Worm (Caenorhabditis elegans) whole organism, L2 larva: Measurements from ENCODE around the gene clec-198.

Experiments
- C34F6.9 ChIP-seq: fragments of 150-350 bp; optimal IDR thresholded peaks from 2 replicates; lab custom pipeline; 2014; ENCODE audit warnings: missing biosample characterization, missing genetic modification characterization
- F13H6.1 ChIP-seq: sonication (generic microtip); optimal IDR thresholded peaks from 2 replicates; lab custom pipeline; 2016; ENCODE audit warnings: missing genetic modification characterization, missing compliant biosample characterization
- R02D3.7 ChIP-seq: fragments of 150-350 bp; optimal IDR thresholded peaks from 2 replicates; lab custom pipeline; 2014; ENCODE audit warnings: missing biosample characterization, missing genetic modification characterization
- Y55F3AM.14 ChIP-seq: fragments of 200-800 bp; sonication (Bioruptor generic); optimal IDR thresholded peaks from 2 replicates; lab custom pipeline; 2018; ENCODE audit warnings: mild to moderate bottlenecking, missing genetic modification characterization, missing compliant biosample characterization
- ZK546.5 ChIP-seq: sonication (generic microtip); optimal IDR thresholded peaks from 2 replicates; lab custom pipeline; 2017; ENCODE audit warnings: missing biosample characterization, missing genetic modification characterization
- blmp-1 ChIP-seq: sonication (generic microtip); optimal IDR thresholded peaks from 2 replicates; lab custom pipeline; 2017; ENCODE audit warnings: missing genetic modification characterization, mild to moderate bottlenecking, missing compliant biosample characterization, antibody characterized with exemption, moderate library complexity; ENCODE audit not compliant: insufficient read depth
- ceh-82 ChIP-seq: fragments of 150-350 bp; optimal IDR thresholded peaks from 2 replicates; lab custom pipeline; 2014; ENCODE audit warnings: missing biosample characterization, missing genetic modification characterization
- crh-2 ChIP-seq: sonication (generic microtip); optimal IDR thresholded peaks from 2 replicates; lab custom pipeline; 2017; ENCODE audit warnings: missing biosample characterization, missing genetic modification characterization
- dmd-4 ChIP-seq: sonication (generic microtip); optimal IDR thresholded peaks from 2 replicates; lab custom pipeline; 2017; ENCODE audit warnings: missing biosample characterization, missing genetic modification characterization
- elt-1 ChIP-seq: fragments of 150-350 bp; optimal IDR thresholded peaks from 2 replicates; lab custom pipeline; 2014; ENCODE audit warnings: missing biosample characterization, missing genetic modification characterization
- elt-3 ChIP-seq: sonication (generic microtip); optimal IDR thresholded peaks from 2 replicates; lab custom pipeline; 2017; ENCODE audit warnings: missing biosample characterization, missing genetic modification characterization
- fos-1 ChIP-seq: fragments of 150-350 bp; optimal IDR thresholded peaks from 2 replicates; lab custom pipeline; 2014; ENCODE audit warnings: missing biosample characterization, missing genetic modification characterization
- lin-13 ChIP-seq: fragments of 150-350 bp; optimal IDR thresholded peaks from 2 replicates; lab custom pipeline; 2014; ENCODE audit warnings: missing biosample characterization, missing genetic modification reagents, missing genetic modification characterization
- lin-39 ChIP-seq: fragments of 150-350 bp; optimal IDR thresholded peaks from 2 replicates; lab custom pipeline; 2014; ENCODE audit warnings: missing biosample characterization, missing genetic modification reagents, missing genetic modification characterization
- lsy-2 ChIP-seq, 2 experiments: fragments of 150-350 bp in 1 of 2; sonication (generic microtip) in 1 of 2; optimal IDR thresholded peaks; 2 replicates each; lab custom pipeline; 2014 to 2017; ENCODE audit warnings: missing biosample characterization in 2 of 2, missing genetic modification characterization in 2 of 2
- mab-5 ChIP-seq: fragments of 150-350 bp; optimal IDR thresholded peaks from 2 replicates; lab custom pipeline; 2014; ENCODE audit warnings: missing biosample characterization, missing genetic modification characterization
- nhr-12 ChIP-seq: fragments of 150-350 bp; optimal IDR thresholded peaks from 2 replicates; lab custom pipeline; 2014; ENCODE audit warnings: missing biosample characterization, missing genetic modification characterization
- nhr-129 ChIP-seq: fragments of 150-350 bp; optimal IDR thresholded peaks from 2 replicates; lab custom pipeline; 2014; ENCODE audit warnings: missing biosample characterization, missing genetic modification characterization
- nhr-21 ChIP-seq: fragments of 150-350 bp; optimal IDR thresholded peaks from 2 replicates; lab custom pipeline; 2014; ENCODE audit warnings: missing biosample characterization, missing genetic modification characterization
- nhr-23 ChIP-seq: fragments of 150-350 bp; optimal IDR thresholded peaks from 2 replicates; lab custom pipeline; 2014; ENCODE audit warnings: missing biosample characterization, missing genetic modification reagents, missing genetic modification characterization
- nhr-25 ChIP-seq: fragments of 150-350 bp; sonication (generic microtip); optimal IDR thresholded peaks from 3 replicates; lab custom pipeline; 2014; ENCODE audit warnings: missing biosample characterization, missing genetic modification characterization
- peb-1 ChIP-seq: fragments of 150-350 bp; optimal IDR thresholded peaks from 2 replicates; lab custom pipeline; 2014; ENCODE audit warnings: missing biosample characterization, missing genetic modification characterization
- sma-3 ChIP-seq: sonication (generic microtip); optimal IDR thresholded peaks from 2 replicates; lab custom pipeline; 2016; ENCODE audit warnings: missing genetic modification reagents, missing genetic modification characterization, missing compliant biosample characterization
- sma-9 ChIP-seq, 2 experiments: fragments of 150-350 bp in 1 of 2; sonication (generic microtip) in 1 of 2; optimal IDR thresholded peaks; 2 replicates each; lab custom pipeline; 2014 to 2016; ENCODE audit warnings: missing genetic modification characterization in 2 of 2, mild to moderate bottlenecking in 1 of 2, missing biosample characterization in 1 of 2, missing compliant biosample characterization in 1 of 2, missing genetic modification reagents in 1 of 2, moderate library complexity in 1 of 2
- snpc-4 ChIP-seq: fragments of 150-350 bp; optimal IDR thresholded peaks from 2 replicates; lab custom pipeline; 2014; ENCODE audit warnings: missing biosample characterization, missing genetic modification characterization
- unc-55 ChIP-seq: fragments of 150-350 bp; sonication (generic microtip); optimal IDR thresholded peaks from 3 replicates; lab custom pipeline; 2014; ENCODE audit warnings: missing biosample characterization, missing genetic modification reagents, missing genetic modification characterization
- unc-62 ChIP-seq: fragments of 150-350 bp; optimal IDR thresholded peaks from 2 replicates; lab custom pipeline; 2014; ENCODE audit warnings: missing biosample characterization, missing genetic modification reagents, missing genetic modification characterization
- zag-1 ChIP-seq: fragments of 150-350 bp; optimal IDR thresholded peaks from 2 replicates; lab custom pipeline; 2014; ENCODE audit warnings: missing biosample characterization, missing genetic modification characterization
- ztf-1 ChIP-seq: fragments of 200-800 bp; sonication (Bioruptor generic); conservative IDR thresholded peaks from 2 replicates; pipeline ENCODE4 v1.3.6; 2022; ENCODE audit warnings: missing genetic modification characterization, missing compliant biosample characterization
- ztf-11 ChIP-seq: sonication (generic microtip); optimal IDR thresholded peaks from 2 replicates; lab custom pipeline; 2017; ENCODE audit warnings: missing biosample characterization, missing genetic modification characterization
- ztf-4 ChIP-seq: fragments of 150-350 bp; optimal IDR thresholded peaks from 2 replicates; lab custom pipeline; 2014; ENCODE audit warnings: missing biosample characterization, missing genetic modification characterization

Gene clec-198

DNA sequence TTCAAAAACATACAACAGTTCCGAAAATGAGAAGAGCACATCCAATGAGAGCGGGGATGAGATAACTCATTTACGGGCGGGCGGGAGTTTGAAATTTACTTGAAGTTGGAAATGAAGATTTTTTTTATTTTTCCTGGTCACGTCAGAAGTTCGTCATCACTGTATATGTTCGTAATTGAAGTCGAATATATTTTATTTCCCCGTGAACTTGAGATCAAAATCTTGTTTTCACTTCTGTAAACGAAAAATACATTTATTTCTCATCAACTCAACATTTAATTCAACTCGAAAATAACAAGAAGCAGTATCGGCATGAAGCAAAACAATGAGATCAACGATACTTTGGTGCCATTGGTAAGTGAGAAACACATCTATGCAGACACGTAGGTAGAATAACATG is 30.6 kb upstream of the clec-198 start, which contains the start of gene C49C3.20:
C49C3.20 (minus strand) TSS at position 101 of the 400 bp plus-strand sequence.
- no peak for TF ChIP-seq fos-1
- TF ChIP-seq nhr-23 (tag; lab: Kevin White, UChicago) = no peak
- no peak for TF ChIP-seq zag-1 (tag; lab: Kevin White, UChicago)
- no peak for TF ChIP-seq ceh-82
- no peak for TF ChIP-seq Y55F3AM.14
- no peak for TF ChIP-seq snpc-4 (tag; lab: Kevin White, UChicago)
- TF ChIP-seq sma-9 (GFP tag; optimal IDR thresholded peaks at IDR 0.05; lab: Kevin White, UChicago) = no peak
- TF ChIP-seq sma-9 (tag; optimal IDR thresholded peaks at IDR 0.05; lab: Kevin White, UChicago) = no peak
- no peak for TF ChIP-seq lin-39 (tag; lab: Kevin White, UChicago)
- TF ChIP-seq peb-1 = no peak
- no peak for TF ChIP-seq R02D3.7
- no peak for TF ChIP-seq ztf-1 (GFP tag; lab: Robert Waterston, UW)

DNA sequence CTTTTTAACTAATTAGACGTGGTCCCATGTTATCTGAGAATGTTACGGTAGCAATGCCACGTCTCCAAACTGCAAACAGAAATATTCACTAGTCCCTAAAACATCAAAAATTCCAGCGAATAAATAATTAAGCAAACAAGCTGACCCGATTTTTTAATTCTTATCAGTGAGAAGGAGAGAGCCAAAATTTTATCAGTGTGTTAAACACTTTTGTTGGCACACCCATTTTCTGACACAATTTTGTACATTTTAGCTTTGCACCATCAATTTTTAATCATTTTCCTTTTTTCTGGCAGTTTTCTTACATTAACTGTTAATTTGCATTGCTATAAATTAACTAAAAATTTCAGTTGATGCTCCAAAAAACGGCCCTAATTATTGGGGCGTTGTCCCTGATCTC is 26.5 kb upstream of the clec-198 start, which contains the start of gene C49C3.4:
C49C3.4 (plus strand) TSS at position 351 of the 400 bp plus-strand sequence.
- TF ChIP-seq elt-3 (tag; lab: Kevin White, UChicago) (no peak), fos-1 (peak; percentile 76)

- TF ChIP-seq mab-5 = no peak
- peak; percentile 37 for TF ChIP-seq C34F6.9 (tag; lab: Kevin White, UChicago)
- TF ChIP-seq, all 48 proteins: peak for 1
Measured at ce11 chrIV:17328834-17329233, 18.1 kb upstream of the clec-198 start, which contains the start of gene ceh-88. Gene ceh-88, plus strand, starts transcription at chrIV:17329188.

DNA sequence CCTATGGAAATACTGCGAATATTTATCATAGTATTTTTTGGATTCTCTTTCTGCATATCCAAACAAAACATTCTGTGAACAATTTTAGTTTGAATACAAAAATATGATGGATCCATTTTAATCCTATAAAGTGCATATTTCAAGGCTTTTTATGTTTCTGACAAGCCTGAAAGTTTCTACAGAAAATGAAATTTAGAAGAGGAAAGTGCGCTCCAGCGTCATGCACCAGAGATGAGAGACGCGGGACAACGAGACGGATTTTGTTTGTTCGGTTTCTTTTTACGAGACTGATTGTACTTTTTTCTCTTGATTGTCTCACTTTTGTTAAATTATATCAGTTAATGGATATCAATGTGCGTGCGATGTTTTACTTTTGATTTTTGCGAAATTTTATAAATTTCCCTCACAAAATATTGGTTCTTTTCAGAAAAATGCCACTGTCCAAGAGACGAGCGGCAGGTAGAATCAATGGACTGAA is 15.8 kb upstream of the clec-198 start, which contains the start of gene C49C3.6:
C49C3.6 (plus strand) TSS at position 428 of the 478 bp plus-strand sequence.
- TF ChIP-seq fos-1 (no peak), unc-55 (GFP tag; lab: Kevin White, UChicago) (peak; percentile 29), C34F6.9 (tag; lab: Kevin White, UChicago) (peak; percentile 31), lsy-2 (tag; optimal IDR thresholded peaks at IDR 0.05; lab: Kevin White, UChicago) (peak in 1 of 2 experiments; percentile 36), lin-13 (GFP tag; lab: Kevin White, UChicago) (peak; percentile 14), ZK546.5 (tag; lab: Kevin White, UChicago) (no peak), F13H6.1 (tag; lab: Kevin White, UChicago) (no peak), R02D3.7 (no peak), nhr-25 (peak; percentile 12), dmd-4 (no peak)

ce11 chrIV:17332261-17332660 is 14.7 kb upstream of the clec-198 start, which contains the start of gene C49C3.7:
Gene C49C3.7, plus strand, starts transcription at chrIV:17332561.
- no peak for TF ChIP-seq snpc-4 (tag; lab: Kevin White, UChicago)
- no peak for TF ChIP-seq nhr-12
- no peak for TF ChIP-seq elt-1 (tag; lab: Kevin White, UChicago)
- TF ChIP-seq F13H6.1 (tag; lab: Kevin White, UChicago) = no peak
- TF ChIP-seq ztf-11 (tag; lab: Kevin White, UChicago) = no peak
- no peak for TF ChIP-seq blmp-1
- TF ChIP-seq lsy-2 (tag; optimal IDR thresholded peaks at IDR 0.05; lab: Kevin White, UChicago) = no peak
- TF ChIP-seq nhr-129 (tag; lab: Kevin White, UChicago) = no peak
- TF ChIP-seq ztf-4 = no peak
- TF ChIP-seq peb-1 = no peak
- no peak for TF ChIP-seq unc-55 (GFP tag; lab: Kevin White, UChicago)
- TF ChIP-seq nhr-23 (tag; lab: Kevin White, UChicago) = no peak
- TF ChIP-seq nhr-21 (tag; lab: Kevin White, UChicago) = no peak
- no peak for TF ChIP-seq dmd-4
- TF ChIP-seq fos-1 = no peak
- TF ChIP-seq ztf-1 (GFP tag; lab: Robert Waterston, UW) = no peak
- no peak for TF ChIP-seq unc-62 (GFP tag; lab: Kevin White, UChicago)

ce11 chrIV:17333542-17334281 is 13.3 kb upstream of the clec-198 start, which contains the start of gene C49C3.15:
Gene C49C3.15, plus strand, starts transcription at chrIV:17334231.
- TF ChIP-seq sma-3 (no peak), unc-55 (GFP tag; lab: Kevin White, UChicago) (peak; percentile 61), lsy-2 (tag; optimal IDR thresholded peaks at IDR 0.05; lab: Kevin White, UChicago) (peak in 1 of 2 experiments; percentile 65), nhr-129 (tag; lab: Kevin White, UChicago) (peak; percentile 41), F13H6.1 (tag; lab: Kevin White, UChicago) (no peak), C34F6.9 (tag; lab: Kevin White, UChicago) (peak; percentile 73), crh-2 (tag; lab: Kevin White, UChicago) (peak; percentile 62)
- TF ChIP-seq, all 48 proteins: peak for 5
